Worm (Caenorhabditis elegans) whole organism, L4/young adult: Measurements from ENCODE around the gene K03B4.6.
A peak's percentile ranks its signal among the peaks of the same experiment; 100 is the strongest.

Source experiments
- W03F9.2 ChIP-seq: fragments of 150-350 bp; optimal IDR thresholded peaks from 2 replicates; lab custom pipeline; 2014; ENCODE audit warnings: missing biosample characterization, missing genetic modification characterization
- dao-5 ChIP-seq: sonication (generic microtip); optimal IDR thresholded peaks from 2 replicates; lab custom pipeline; 2016; ENCODE audit warnings: missing genotype, missing genetic modification characterization, moderate library complexity, missing compliant biosample characterization
- him-1 ChIP-seq: sonication (generic microtip); optimal IDR thresholded peaks from 2 replicates; lab custom pipeline; 2016; ENCODE audit warnings: missing genotype, missing genetic modification reagents, missing genetic modification characterization, missing compliant biosample characterization

DNA sequence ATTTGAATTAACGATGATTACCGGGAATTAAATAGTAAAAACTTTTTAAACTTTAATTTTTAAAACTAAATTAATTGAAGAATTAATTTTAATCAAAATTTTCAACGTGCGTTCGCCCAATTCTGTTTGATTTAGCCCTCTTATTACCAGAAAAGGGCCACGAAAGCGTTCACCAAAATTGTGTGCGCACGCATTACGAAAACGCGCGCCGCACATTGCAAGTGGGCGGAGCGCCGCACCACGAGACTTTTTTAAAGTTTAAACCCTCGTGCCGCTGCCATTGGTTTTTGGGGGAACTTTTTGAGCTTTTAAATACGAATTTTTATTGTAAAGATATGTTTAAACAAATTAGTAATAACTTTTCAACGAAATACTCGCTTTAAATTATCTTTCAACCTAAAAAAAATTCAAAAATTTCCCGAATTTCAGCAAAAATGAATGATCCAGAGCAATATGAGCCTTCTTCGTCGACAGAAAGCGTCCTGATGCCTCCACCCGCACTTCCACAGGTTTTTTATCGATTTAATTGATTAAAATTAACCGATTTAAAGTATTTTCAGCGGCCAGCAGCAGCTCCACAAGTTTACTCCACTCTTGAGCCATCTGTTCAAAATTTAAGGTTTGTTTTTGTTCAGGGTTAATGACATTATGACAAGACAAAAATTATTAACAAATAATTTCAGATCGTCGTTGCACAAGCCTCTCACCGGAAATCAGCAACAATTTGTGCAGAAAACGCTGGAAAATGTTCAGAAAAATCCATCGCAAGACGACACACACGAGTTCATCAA, 10.9 kb upstream of the K03B4.6 start, which contains the start of gene taf-10:
- TF ChIP-seq him-1 (tag; lab: Kevin White, UChicago) (no peak), dao-5 (tag; lab: Kevin White, UChicago) (no peak), W03F9.2 (tag; lab: Kevin White, UChicago) (peak; percentile 54)
